Worm (Caenorhabditis elegans): ENCODE results near the gene srab-9.

DNA sequence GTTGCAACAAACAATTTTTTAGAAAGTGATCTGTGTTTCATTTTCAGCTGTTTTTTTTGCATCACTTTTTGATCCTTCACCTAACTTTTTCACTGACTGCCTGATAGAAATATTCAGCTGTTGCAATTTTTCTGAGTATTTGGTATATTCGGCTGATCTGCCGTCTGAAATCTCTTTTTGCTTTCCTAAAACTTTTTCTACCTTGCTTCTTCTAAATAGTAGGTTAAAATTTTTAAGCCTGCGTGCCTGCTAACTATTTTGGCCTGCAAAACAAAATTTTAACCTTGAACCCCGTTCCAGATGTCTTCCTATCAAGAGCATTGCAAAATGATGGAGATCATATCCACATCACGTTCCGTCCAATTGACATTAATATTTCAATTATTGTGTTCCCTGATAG lies 35.1 kb upstream of the srab-9 start, which contains the start of gene srab-8:
- TF ChIP-seq ama-1 (optimal IDR thresholded peaks at IDR 0.05): no peak
- no peak for TF ChIP-seq ceh-82 (tag; optimal IDR thresholded peaks at IDR 0.05)
- TF ChIP-seq aly-2 (tag; optimal IDR thresholded peaks at IDR 0.05): no peak
- no peak for TF ChIP-seq unc-62 (GFP tag; optimal IDR thresholded peaks at IDR 0.05)
- no peak for TF ChIP-seq elt-2 (tag; optimal IDR thresholded peaks at IDR 0.05)
- no peak for TF ChIP-seq unc-30 (tag; optimal IDR thresholded peaks at IDR 0.05)

All from whole organism, L1 larva.